Fruit fly (Drosophila melanogaster): ENCODE measurements around the gene THADA.

dm6 chrX:19844010-19844766 lies 21.1 kb downstream of the THADA start:
- TF ChIP-seq Mnt (GFP tag; optimal IDR thresholded peaks at IDR 0.05) (no peak), CG14711 (tag; optimal IDR thresholded peaks at IDR 0.05) (no peak), CG11617 (GFP tag; optimal IDR thresholded peaks at IDR 0.05) (no peak), CG7101 (tag; optimal IDR thresholded peaks at IDR 0.05) (no peak), Clk (GFP tag; optimal IDR thresholded peaks at IDR 0.05) (no peak), CG12768 (GFP tag; optimal IDR thresholded peaks at IDR 0.05) (no peak), cic (GFP tag; optimal IDR thresholded peaks at IDR 0.05) (no peak)

Measured in whole organism, adult.